Fruit fly (Drosophila melanogaster): ENCODE measurements around the gene CG14285.
A peak's percentile ranks its signal among the peaks of the same experiment; 100 is the strongest.

Gene CG14285

dm6 chr3R:18995556-18996272 is 29.2 kb upstream of the CG14285 start (continued):
- TF ChIP-seq CG6689 (GFP tag; IDR thresholded peaks at IDR 0.05) (peak; percentile 86), CG2116 (GFP tag; optimal IDR thresholded peaks at IDR 0.05) (peak; percentile 41), CG3838 (GFP tag; optimal IDR thresholded peaks at IDR 0.05) (peak; percentile 16), Mes4 (GFP tag; optimal IDR thresholded peaks at IDR 0.05) (peak; percentile 49), CG11504 (tag; optimal IDR thresholded peaks at IDR 0.05) (peak; percentile 89), Meics (GFP tag; optimal IDR thresholded peaks at IDR 0.05) (peak; percentile 2), gfzf (GFP tag; optimal IDR thresholded peaks at IDR 0.05) (no peak), ato (GFP tag; IDR thresholded peaks at IDR 0.05; ENCODE audit: partially characterized antibody) (no peak), HmgD (GFP tag; optimal IDR thresholded peaks at IDR 0.05) (no peak), unpg (GFP tag; optimal IDR thresholded peaks at IDR 0.05) (peak; percentile 85), sug (tag; optimal IDR thresholded peaks at IDR 0.05) (no peak), scrt (GFP tag; optimal IDR thresholded peaks at IDR 0.05) (peak; percentile 42), nerfin-1 (tag; optimal IDR thresholded peaks at IDR 0.05) (peak; percentile 80), CG11560 (tag; IDR thresholded peaks at IDR 0.05) (0 out of 3 replicates have a peak, but pooled peaks have one; percentile 52), CG4424 (GFP tag; optimal IDR thresholded peaks at IDR 0.05) (peak; percentile 82), CG33557 (GFP tag; optimal IDR thresholded peaks at IDR 0.05) (peak; percentile 17), CG9437 (GFP tag; optimal IDR thresholded peaks at IDR 0.05) (peak; percentile 67), crp (GFP tag; optimal IDR thresholded peaks at IDR 0.05) (peak in 1 of 2 experiments; percentile 41), CG18262 (tag; optimal IDR thresholded peaks at IDR 0.05) (peak; percentile 88), Hmr (GFP tag; optimal IDR thresholded peaks at IDR 0.05) (no peak), Dad (GFP tag; optimal IDR thresholded peaks at IDR 0.05) (peak; percentile 45), CG14710 (tag; optimal IDR thresholded peaks at IDR 0.05) (peak; percentile 80), CG10274 (GFP tag; optimal IDR thresholded peaks at IDR 0.05) (peak; percentile 29), Atf6 (GFP tag; IDR thresholded peaks at IDR 0.05) (peak; percentile 54; the same call in 1 of the 2 replicates), pan (optimal IDR thresholded peaks at IDR 0.05) (no peak), pan (GFP tag; optimal IDR thresholded peaks at IDR 0.05 in 1 of 2, IDR thresholded peaks at IDR 0.05 in 1 of 2) (peak in 1 of 2 experiments; percentile 82), CG15479 (GFP tag; optimal IDR thresholded peaks at IDR 0.05) (no peak), CG4730 (GFP tag; IDR thresholded peaks at IDR 0.05) (peak; percentile 62; the same call in 1 of the 2 replicates), vnd (GFP tag; IDR thresholded peaks at IDR 0.05; ENCODE audit: partially characterized antibody) (no peak), gcm (GFP tag; optimal IDR thresholded peaks at IDR 0.05) (peak; percentile 75), CG8359 (GFP tag; optimal IDR thresholded peaks at IDR 0.05; ENCODE audit: borderline replicate concordance) (peak; percentile 73), CG14441 (GFP tag; IDR thresholded peaks at IDR 0.05) (peak; percentile 72), CG7963 (GFP tag; IDR thresholded peaks at IDR 0.05; ENCODE audit: partially characterized antibody) (no peak), CG9727 (GFP tag; optimal IDR thresholded peaks at IDR 0.05) (peak; percentile 72), ems (GFP tag; optimal IDR thresholded peaks at IDR 0.05) (peak; percentile 50), Dek (tag; optimal IDR thresholded peaks at IDR 0.05) (peak; percentile 48), Gsc (GFP tag; IDR thresholded peaks at IDR 0.05) (peak; percentile 55; the same call in 1 of the 2 replicates), CG8765 (GFP tag; IDR thresholded peaks at IDR 0.05) (peak; percentile 26; the same call in 1 of the 2 replicates), cas (GFP tag; IDR thresholded peaks at IDR 0.05) (no peak), CG15011 (GFP tag; optimal IDR thresholded peaks at IDR 0.05) (peak; percentile 32), H15 (GFP tag; IDR thresholded peaks at IDR 0.05) (peak; percentile 73; the same call in 2 of the 3 replicates), Elba2 (GFP tag; optimal IDR thresholded peaks at IDR 0.05) (no peak), E2f1 (GFP tag; IDR thresholded peaks at IDR 0.05) (peak; percentile 68), CTCF (GFP tag; optimal IDR thresholded peaks at IDR 0.05) (no peak), CG14667 (GFP tag; IDR thresholded peaks at IDR 0.05) (peak; percentile 56; the same call in 1 of the 2 replicates), so (GFP tag; IDR thresholded peaks at IDR 0.05) (peak; percentile 73; the same call in 1 of the 3 replicates), CG11696 (GFP tag; IDR thresholded peaks at IDR 0.05) (peak; percentile 54; the same call in 1 of the 2 replicates), tap (tag; optimal IDR thresholded peaks at IDR 0.05) (peak; percentile 82), CG2889 (GFP tag; IDR thresholded peaks at IDR 0.05) (0 out of 3 replicates have a peak, but pooled peaks have one; percentile 37)

Data from whole organism, embryonic.